Worm (Caenorhabditis elegans) whole organism, midembryonic: ENCODE measurements around the gene clec-5.

Experiments
- T22C8.4 ChIP-seq: fragments of 200-800 bp; sonication (Bioruptor generic); IDR thresholded peaks from 2 replicates; pipeline ENCODE4 v1.3.6; 2022; ENCODE audit warnings: missing genetic modification characterization, missing compliant biosample characterization
- cog-1 ChIP-seq: sonication (generic microtip); optimal IDR thresholded peaks from 2 replicates; lab custom pipeline; 2016; ENCODE audit warnings: missing genetic modification characterization, missing compliant biosample characterization
- flt-1 ChIP-seq: fragments of 200-800 bp; sonication (Bioruptor generic); IDR thresholded peaks from 2 replicates; pipeline ENCODE4 v1.3.6; 2022; ENCODE audit warnings: missing genetic modification characterization, missing compliant biosample characterization
- klf-2 ChIP-seq: fragments of 200-800 bp; sonication (Bioruptor generic); conservative IDR thresholded peaks from 2 replicates; pipeline ENCODE4 v1.3.6; 2022; ENCODE audit warnings: missing genetic modification reagents, missing genetic modification characterization, missing compliant biosample characterization
- tab-1 ChIP-seq: fragments of 200-800 bp; sonication (Bioruptor generic); IDR thresholded peaks from 2 replicates; pipeline ENCODE4 v1.3.6; 2022; ENCODE audit warnings: missing genetic modification characterization, missing compliant biosample characterization

ce11 chrIII:4900260-4900659, 16.9 kb upstream of the clec-5 start, which contains the start of gene tag-340:
- TF ChIP-seq T22C8.4 (no peak), flt-1 (GFP tag; lab: Robert Waterston, UW) (no peak), cog-1 (tag; lab: Kevin White, UChicago) (no peak), klf-2 (GFP tag; lab: Robert Waterston, UW) (no peak), tab-1 (GFP tag; lab: Robert Waterston, UW) (no peak)
